Worm (Caenorhabditis elegans) whole organism, late embryonic: ENCODE data around the gene npp-26.
"Not testable (repeated sequence)": the region's sequence is repeated elsewhere in the genome, so short reads cannot be mapped to it uniquely, and the experiment has no call there.

Source experiments
- fkh-10 ChIP-seq: fragments of 150-350 bp; optimal IDR thresholded peaks from 2 replicates; lab custom pipeline; 2014; ENCODE audit warnings: missing biosample characterization, missing genetic modification reagents, missing genetic modification characterization
- nhr-11 ChIP-seq: fragments of 150-350 bp; optimal IDR thresholded peaks from 2 replicates; lab custom pipeline; 2014; ENCODE audit warnings: missing biosample characterization, missing genetic modification characterization
- pag-3 ChIP-seq: sonication (generic microtip); optimal IDR thresholded peaks from 2 replicates; lab custom pipeline; 2016; ENCODE audit warnings: missing compliant biosample characterization, missing genetic modification characterization, borderline replicate concordance
- pha-4 ChIP-seq: fragments of 150-350 bp; optimal IDR thresholded peaks from 2 replicates; lab custom pipeline; 2018; ENCODE audit warnings: missing biosample characterization, missing genetic modification reagents, missing genetic modification characterization
- tbx-2 ChIP-seq: sonication (generic microtip); optimal IDR thresholded peaks from 2 replicates; lab custom pipeline; 2016; ENCODE audit warnings: missing genetic modification characterization, missing compliant biosample characterization
- unc-3 ChIP-seq, 2 experiments: fragments of 200-800 bp in 1 of 2; sonication (Bioruptor generic) in 1 of 2; sonication (generic microtip) in 1 of 2; conservative IDR thresholded peaks in 1 of 2; optimal IDR thresholded peaks in 1 of 2; 2 replicates each; pipeline versions ENCODE4 v1.3.6 to Lab custom; 2016 to 2022; ENCODE audit warnings: missing compliant biosample characterization in 2 of 2, missing genetic modification characterization in 2 of 2, missing genetic modification reagents in 1 of 2

- TF ChIP-seq pha-4 (tag; lab: Kevin White, UChicago); fkh-10 (GFP tag; lab: Kevin White, UChicago); pag-3 (tag; lab: Kevin White, UChicago); nhr-11: not testable (repeated sequence)
- TF ChIP-seq tbx-2 (tag; lab: Kevin White, UChicago) (peak; percentile 65), unc-3 (GFP tag; conservative IDR thresholded peaks at IDR 0.05; lab: Robert Waterston, UW) (0 out of 2 replicates have a peak, but pooled peaks have one; percentile 36), unc-3 (tag; optimal IDR thresholded peaks at IDR 0.05; lab: Kevin White, UChicago) (peak; percentile 13)
Measured at ce11 chrIV:4727935-4728334, 36.6 kb upstream of the npp-26 start.
